Fruit fly (Drosophila melanogaster): ENCODE measurements around the gene CG31954.

The CG31954 gene

DNA sequence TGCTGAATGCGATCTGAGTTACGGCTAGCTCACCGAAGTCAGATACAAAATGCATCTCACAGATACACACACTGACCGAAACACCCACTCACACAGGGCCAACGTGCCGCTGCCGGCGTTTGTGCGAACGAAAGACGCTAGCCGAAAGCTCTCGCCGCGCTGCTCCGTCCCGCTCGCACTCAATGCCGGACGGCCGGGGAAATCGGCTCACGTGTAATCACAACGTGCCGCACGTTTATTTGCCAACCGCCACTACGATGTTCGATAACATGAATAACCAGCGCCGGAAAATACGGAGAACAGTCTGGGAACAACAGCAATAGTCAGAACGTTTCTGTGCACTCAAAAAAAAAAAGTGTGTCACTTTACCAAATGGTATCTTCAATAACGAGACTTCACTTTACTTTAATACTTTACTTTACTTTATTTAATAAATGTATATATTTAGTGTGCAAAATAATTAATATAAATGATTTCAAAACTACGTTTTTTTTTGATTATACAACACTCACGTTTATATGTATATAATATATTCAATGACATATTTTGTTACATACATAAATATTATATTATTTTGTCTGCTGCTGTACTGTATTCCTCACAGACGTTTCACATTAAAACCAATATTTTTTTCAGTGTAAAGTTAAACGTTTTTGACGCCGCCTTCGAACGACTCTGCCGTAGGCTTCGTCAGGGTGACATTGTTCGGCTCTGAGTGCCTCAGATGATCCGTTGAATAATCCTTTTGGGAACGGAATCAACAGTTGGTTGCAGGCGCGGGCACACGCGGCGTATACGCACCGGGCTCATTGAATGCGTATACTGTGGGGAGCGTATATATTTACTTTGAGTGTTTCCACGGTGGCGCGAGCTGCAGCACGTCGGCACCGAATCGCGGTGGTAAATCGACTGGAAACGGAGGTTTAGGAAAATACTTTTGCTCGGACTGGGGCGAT is 2.4 kb downstream of the CG31954 start, which contains the start of gene tim (continued):
- 0 out of 3 replicates have a peak, but pooled peaks have one; percentile 36 for TF ChIP-seq dysf (GFP tag; IDR thresholded peaks at IDR 0.05)
- TF ChIP-seq CG2199 (GFP tag; IDR thresholded peaks at IDR 0.05): no peak
- TF ChIP-seq Xrp1 (GFP tag; IDR thresholded peaks at IDR 0.05): 0 out of 2 replicates have a peak, but pooled peaks have one; percentile 16
- TF ChIP-seq Max (GFP tag; optimal IDR thresholded peaks at IDR 0.05): peak; percentile 9
- no peak for TF ChIP-seq fu2 (GFP tag; optimal IDR thresholded peaks at IDR 0.05)
- no peak for TF ChIP-seq btn (GFP tag; optimal IDR thresholded peaks at IDR 0.05)
- peak in 1 of 2 experiments; percentile 50 for TF ChIP-seq bsh (GFP tag; optimal IDR thresholded peaks at IDR 0.05)
- TF ChIP-seq jing (GFP tag; optimal IDR thresholded peaks at IDR 0.05): no peak
- TF ChIP-seq Awh (GFP tag; IDR thresholded peaks at IDR 0.05): no peak
- TF ChIP-seq Asciz (GFP tag; optimal IDR thresholded peaks at IDR 0.05): peak; percentile 19
- no peak for TF ChIP-seq CG4360 (GFP tag; IDR thresholded peaks at IDR 0.05)
- TF ChIP-seq sens-2 (GFP tag; IDR thresholded peaks at IDR 0.05): no peak
- no peak for TF ChIP-seq hth (optimal IDR thresholded peaks at IDR 0.05)
- TF ChIP-seq CG15601 (tag; optimal IDR thresholded peaks at IDR 0.05): no peak
- TF ChIP-seq ara (GFP tag; IDR thresholded peaks at IDR 0.05): 0 out of 2 replicates have a peak, but pooled peaks have one; percentile 25
- no peak for TF ChIP-seq abd-A (tag; optimal IDR thresholded peaks at IDR 0.05)
- TF ChIP-seq Usf (GFP tag; optimal IDR thresholded peaks at IDR 0.05): no peak
- TF ChIP-seq NK7.1 (GFP tag; optimal IDR thresholded peaks at IDR 0.05): no peak
- TF ChIP-seq Lim3 (GFP tag; IDR thresholded peaks at IDR 0.05): no peak
- peak; percentile 20 for TF ChIP-seq Hr3 (GFP tag; optimal IDR thresholded peaks at IDR 0.05)
- TF ChIP-seq grau (tag; optimal IDR thresholded peaks at IDR 0.05): peak; percentile 56
- TF ChIP-seq E2f2 (GFP tag; IDR thresholded peaks at IDR 0.05): no peak
- no peak for TF ChIP-seq p53 (GFP tag; optimal IDR thresholded peaks at IDR 0.05)
- no peak for TF ChIP-seq vfl (GFP tag; optimal IDR thresholded peaks at IDR 0.05)
- no peak for TF ChIP-seq fd3F (GFP tag; optimal IDR thresholded peaks at IDR 0.05)
- no peak for TF ChIP-seq danr (GFP tag; IDR thresholded peaks at IDR 0.05)
- TF ChIP-seq CG11247 (GFP tag; IDR thresholded peaks at IDR 0.05): no peak
- TF ChIP-seq Rfx (GFP tag; IDR thresholded peaks at IDR 0.05): 0 out of 2 replicates have a peak, but pooled peaks have one; percentile 16
- TF ChIP-seq luna (GFP tag; optimal IDR thresholded peaks at IDR 0.05): no peak
- TF ChIP-seq Fer2 (tag; optimal IDR thresholded peaks at IDR 0.05): no peak
- no peak for TF ChIP-seq Atf3 (GFP tag; optimal IDR thresholded peaks at IDR 0.05)
- peak; percentile 46 for TF ChIP-seq ATbp (GFP tag; optimal IDR thresholded peaks at IDR 0.05)
- TF ChIP-seq nmo (GFP tag; optimal IDR thresholded peaks at IDR 0.05): peak; percentile 59
- TF ChIP-seq sob (GFP tag; IDR thresholded peaks at IDR 0.05): peak; percentile 39
- peak; percentile 21 for TF ChIP-seq CG6254 (GFP tag; optimal IDR thresholded peaks at IDR 0.05)
- peak; percentile 36 for TF ChIP-seq odd (GFP tag; optimal IDR thresholded peaks at IDR 0.05)
- no peak for TF ChIP-seq repo (GFP tag; optimal IDR thresholded peaks at IDR 0.05)
- no peak for TF ChIP-seq Chrac-16 (GFP tag; optimal IDR thresholded peaks at IDR 0.05)
- no peak for TF ChIP-seq BEAF-32 (GFP tag; optimal IDR thresholded peaks at IDR 0.05)
- TF ChIP-seq CG16779 (GFP tag; IDR thresholded peaks at IDR 0.05): no peak
- TF ChIP-seq en (GFP tag; optimal IDR thresholded peaks at IDR 0.05): no peak
- no peak for TF ChIP-seq ro (GFP tag; IDR thresholded peaks at IDR 0.05)
- TF ChIP-seq NC2β (GFP tag; optimal IDR thresholded peaks at IDR 0.05): no peak
- TF ChIP-seq CG34224 (GFP tag; IDR thresholded peaks at IDR 0.05; ENCODE audit: partially characterized antibody): no peak
- peak; percentile 40 for TF ChIP-seq CG12659 (GFP tag; optimal IDR thresholded peaks at IDR 0.05)
- TF ChIP-seq ewg (GFP tag; optimal IDR thresholded peaks at IDR 0.05): peak; percentile 14
- no peak for TF ChIP-seq CG5245 (GFP tag; optimal IDR thresholded peaks at IDR 0.05)
- no peak for TF ChIP-seq CG17612 (GFP tag; IDR thresholded peaks at IDR 0.05)
- 0 out of 3 replicates have a peak, but pooled peaks have one; percentile 20 for TF ChIP-seq zfh1 (GFP tag; IDR thresholded peaks at IDR 0.05)
